Worm (Caenorhabditis elegans) whole organism, L4 larva: Measurements from ENCODE around the gene T28B11.1.

Source experiments
- D1046.2 ChIP-seq: fragments of 200-800 bp; sonication (Bioruptor generic); IDR thresholded peaks from 2 replicates; pipeline ENCODE4 v1.3.6; 2022; ENCODE audit warnings: missing genetic modification characterization, missing compliant biosample characterization
- F37D6.2 ChIP-seq: sonication (generic microtip); optimal IDR thresholded peaks from 2 replicates; lab custom pipeline; 2016; ENCODE audit warnings: mild to moderate bottlenecking, missing genetic modification characterization, missing compliant biosample characterization
- F44E2.7 ChIP-seq: fragments of 200-800 bp; sonication (Bioruptor generic); IDR thresholded peaks from 2 replicates; pipeline ENCODE4 v2.1.2; 2022; ENCODE audit warnings: missing genetic modification characterization, missing compliant biosample characterization
- Y5F2A.4 ChIP-seq: fragments of 200-800 bp; sonication (Bioruptor generic); optimal IDR thresholded peaks from 2 replicates; lab custom pipeline; 2018; ENCODE audit warnings: mild to moderate bottlenecking, missing genetic modification characterization, missing compliant biosample characterization
- aha-1 ChIP-seq: fragments of 150-350 bp; peaks from one replicate; lab custom pipeline; 2014; ENCODE audit warnings: missing biosample characterization, missing genetic modification characterization
- ceh-28 ChIP-seq: fragments of 150-350 bp; optimal IDR thresholded peaks from 2 replicates; lab custom pipeline; 2014; ENCODE audit warnings: missing biosample characterization, missing genetic modification reagents, missing genetic modification characterization
- ces-1 ChIP-seq: fragments of 150-350 bp; sonication (generic microtip); optimal IDR thresholded peaks from 4 replicates; lab custom pipeline; 2014; ENCODE audit warnings: missing biosample characterization, missing genetic modification reagents, missing genetic modification characterization
- ctbp-1 ChIP-seq: fragments of 200-800 bp; sonication (Bioruptor generic); IDR thresholded peaks from 2 replicates; pipeline ENCODE4 v1.3.6; 2022; ENCODE audit warnings: missing genetic modification reagents, missing genetic modification characterization, missing compliant biosample characterization
- daf-16 ChIP-seq, 3 experiments: sonication (generic microtip); optimal IDR thresholded peaks; 2 replicates each; lab custom pipeline; 2016 to 2017; ENCODE audit warnings: missing genetic modification characterization in 3 of 3, missing genetic modification reagents in 3 of 3, mild to moderate bottlenecking in 2 of 3, missing compliant biosample characterization in 2 of 3, missing biosample characterization in 1 of 3, moderate library complexity in 1 of 3
- daf-19 ChIP-seq: fragments of 200-800 bp; sonication (Bioruptor generic); conservative IDR thresholded peaks from 2 replicates; pipeline ENCODE4 v1.3.6; 2022; ENCODE audit warnings: missing genetic modification characterization, missing compliant biosample characterization
- dmd-6 ChIP-seq: fragments of 200-800 bp; sonication (Bioruptor generic); IDR thresholded peaks from 2 replicates; pipeline ENCODE4 v1.3.6; 2022; ENCODE audit warnings: missing genetic modification reagents, missing genetic modification characterization, missing compliant biosample characterization
- dmd-8 ChIP-seq: fragments of 200-800 bp; sonication (Bioruptor generic); IDR thresholded peaks from 2 replicates; pipeline ENCODE4 v1.3.6; 2022; ENCODE audit warnings: missing genetic modification characterization, missing compliant biosample characterization
- dve-1 ChIP-seq: sonication (generic microtip); optimal IDR thresholded peaks from 2 replicates; lab custom pipeline; 2017; ENCODE audit warnings: antibody characterized with exemption, mild to moderate bottlenecking, missing genetic modification characterization, missing compliant biosample characterization; ENCODE audit not compliant: insufficient read depth
- fkh-10 ChIP-seq: fragments of 150-350 bp; optimal IDR thresholded peaks from 2 replicates; lab custom pipeline; 2014; ENCODE audit warnings: missing biosample characterization, missing genetic modification reagents, missing genetic modification characterization
- fos-1 ChIP-seq: fragments of 150-350 bp; optimal IDR thresholded peaks from 2 replicates; lab custom pipeline; 2014; ENCODE audit warnings: missing biosample characterization, missing genetic modification characterization
- gei-8 ChIP-seq: fragments of 200-800 bp; sonication (Bioruptor generic); optimal IDR thresholded peaks from 2 replicates; lab custom pipeline; 2018; ENCODE audit warnings: mild to moderate bottlenecking, missing genetic modification characterization, missing compliant biosample characterization
- hif-1 ChIP-seq, 2 experiments: sonication (generic microtip); optimal IDR thresholded peaks; 2 replicates each; lab custom pipeline; 2016 to 2017; ENCODE audit warnings: missing compliant biosample characterization in 2 of 2, missing genetic modification characterization in 2 of 2, missing genetic modification reagents in 2 of 2, missing genotype in 2 of 2, mild to moderate bottlenecking in 1 of 2
- hlh-11 ChIP-seq: fragments of 200-800 bp; sonication (Bioruptor generic); optimal IDR thresholded peaks from 2 replicates; lab custom pipeline; 2018; ENCODE audit warnings: mild to moderate bottlenecking, missing genetic modification characterization, missing compliant biosample characterization
- hlh-30 ChIP-seq: sonication (generic microtip); optimal IDR thresholded peaks from 2 replicates; lab custom pipeline; 2017; ENCODE audit warnings: antibody characterized with exemption, mild to moderate bottlenecking, missing genetic modification characterization, missing compliant biosample characterization; ENCODE audit not compliant: insufficient read depth
- hmg-1.1 ChIP-seq: fragments of 200-800 bp; sonication (Bioruptor generic); IDR thresholded peaks from 2 replicates; pipeline ENCODE4 v1.3.6; 2022; ENCODE audit warnings: missing genetic modification reagents, missing genetic modification characterization, missing compliant biosample characterization
- lin-39 ChIP-seq: fragments of 150-350 bp; optimal IDR thresholded peaks from 2 replicates; lab custom pipeline; 2014; ENCODE audit warnings: missing biosample characterization, missing genetic modification reagents, missing genetic modification characterization
- lir-3 ChIP-seq: sonication (generic microtip); optimal IDR thresholded peaks from 2 replicates; lab custom pipeline; 2016; ENCODE audit warnings: mild to moderate bottlenecking, missing genetic modification characterization, missing compliant biosample characterization
- mdl-1 ChIP-seq, 2 experiments: fragments of 150-350 bp in 1 of 2; sonication (generic microtip) in 1 of 2; optimal IDR thresholded peaks; 2 replicates each; lab custom pipeline; 2014 to 2017; ENCODE audit warnings: missing biosample characterization in 2 of 2, missing genetic modification characterization in 2 of 2
- nhr-11 ChIP-seq: fragments of 150-350 bp; optimal IDR thresholded peaks from 2 replicates; lab custom pipeline; 2014; ENCODE audit warnings: missing biosample characterization, missing genetic modification characterization
- nhr-25 ChIP-seq: sonication (generic microtip); optimal IDR thresholded peaks from 2 replicates; lab custom pipeline; 2017; ENCODE audit warnings: missing genetic modification characterization, mild to moderate bottlenecking, missing compliant biosample characterization, antibody characterized with exemption, moderate library complexity, borderline replicate concordance; ENCODE audit not compliant: insufficient read depth
- nhr-28 ChIP-seq: fragments of 150-350 bp; optimal IDR thresholded peaks from 2 replicates; lab custom pipeline; 2014; ENCODE audit warnings: missing biosample characterization, missing genetic modification characterization
- nhr-6 ChIP-seq: fragments of 150-350 bp; optimal IDR thresholded peaks from 2 replicates; lab custom pipeline; 2014; ENCODE audit warnings: missing biosample characterization, missing genetic modification characterization
- pqm-1 ChIP-seq: sonication (generic microtip); optimal IDR thresholded peaks from 2 replicates; lab custom pipeline; 2017; ENCODE audit warnings: missing biosample characterization, missing genetic modification characterization
- rbr-2 ChIP-seq: sonication (generic microtip); optimal IDR thresholded peaks from 2 replicates; lab custom pipeline; 2016; ENCODE audit warnings: missing genotype, missing genetic modification characterization, missing compliant biosample characterization
- set-16 ChIP-seq: fragments of 200-800 bp; sonication (Bioruptor generic); IDR thresholded peaks from 2 replicates; pipeline ENCODE4 v1.3.6; 2022; ENCODE audit warnings: missing genetic modification reagents, missing genetic modification characterization, missing compliant biosample characterization
- skn-1 ChIP-seq: fragments of 150-350 bp; optimal IDR thresholded peaks from 2 replicates; lab custom pipeline; 2014; ENCODE audit warnings: missing biosample characterization, missing genetic modification characterization
- tra-1 ChIP-seq: fragments of 200-800 bp; sonication (Bioruptor generic); IDR thresholded peaks from 2 replicates; pipeline ENCODE4 v1.3.6; 2022; ENCODE audit warnings: missing genetic modification reagents, missing genetic modification characterization, missing compliant biosample characterization
- unc-62 ChIP-seq, 3 experiments: fragments of 150-350 bp in 1 of 3; sonication (generic microtip); optimal IDR thresholded peaks in 2 of 3; peaks in 1 of 3; 1 replicate in 1 of 3; 2 replicates in 2 of 3; lab custom pipeline; 2014 to 2017; ENCODE audit warnings: missing biosample characterization in 3 of 3, missing genetic modification characterization in 3 of 3, missing genetic modification reagents in 3 of 3, missing genotype in 1 of 3
- vab-7 ChIP-seq: fragments of 200-800 bp; sonication (Bioruptor generic); IDR thresholded peaks from 2 replicates; pipeline ENCODE4 v1.3.6; 2022; ENCODE audit warnings: missing genetic modification reagents, missing genetic modification characterization, missing compliant biosample characterization
- zfp-2 ChIP-seq: sonication (generic microtip); optimal IDR thresholded peaks from 2 replicates; lab custom pipeline; 2016; ENCODE audit warnings: mild to moderate bottlenecking, missing genetic modification characterization, missing compliant biosample characterization

The T28B11.1 gene

DNA sequence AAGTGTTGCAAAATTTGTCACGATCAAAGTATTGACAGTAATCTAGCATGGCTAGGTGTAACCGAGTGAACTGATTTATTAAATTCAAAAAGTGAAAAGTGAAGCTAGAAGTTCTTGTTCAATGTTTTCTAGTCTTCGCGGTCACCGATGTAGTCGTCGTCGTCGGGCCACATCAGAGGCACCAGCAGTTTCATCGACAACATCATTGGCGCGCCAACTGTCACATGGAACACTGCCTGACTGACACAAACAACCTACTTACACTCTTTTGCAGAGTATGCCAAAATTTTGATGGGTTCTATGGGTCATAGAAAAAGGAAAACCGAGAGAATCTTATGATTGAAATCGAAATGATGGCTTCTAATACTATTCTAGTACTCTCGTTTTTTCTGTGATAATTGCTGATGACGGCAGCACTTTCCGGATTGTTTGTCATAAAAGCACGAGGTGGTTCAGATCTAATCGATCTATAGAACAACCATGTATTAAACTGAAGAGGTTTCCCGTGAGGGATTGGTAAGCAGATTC, 6.7 kb downstream of the T28B11.1 start:
- TF ChIP-seq daf-16 (GFP tag; optimal IDR thresholded peaks at IDR 0.05; lab: Kevin White, UChicago) (no peak), daf-16 (tag; optimal IDR thresholded peaks at IDR 0.05; lab: Kevin White, UChicago) (peak; percentile 9), nhr-6 (tag; lab: Kevin White, UChicago) (no peak), rbr-2 (tag; lab: Kevin White, UChicago) (no peak), tra-1 (no peak), skn-1 (tag; lab: Kevin White, UChicago) (no peak), mdl-1 (tag; optimal IDR thresholded peaks at IDR 0.05; lab: Kevin White, UChicago) (peak; percentile 4 to 36), hlh-30 (tag; lab: Kevin White, UChicago) (peak; percentile 56), hif-1 (tag; optimal IDR thresholded peaks at IDR 0.05; lab: Kevin White, UChicago) (no peak), hlh-11 (tag; lab: Kevin White, UChicago) (peak; percentile 36), D1046.2 (GFP tag; lab: Robert Waterston, UW) (no peak), F44E2.7 (GFP tag; lab: Robert Waterston, UW) (no peak), ctbp-1 (GFP tag; lab: Robert Waterston, UW) (no peak), Y5F2A.4 (GFP tag; lab: Kevin White, UChicago) (no peak), dmd-6 (peak; percentile 11; the same call in 1 of the 2 replicates), nhr-28 (tag; lab: Kevin White, UChicago) (peak; percentile 92), aha-1 (tag; lab: Kevin White, UChicago) (peak; percentile 56), ceh-28 (tag; lab: Kevin White, UChicago) (no peak), fkh-10 (no peak), dmd-8 (GFP tag; lab: Robert Waterston, UW) (no peak), dve-1 (peak; percentile 10)

DNA sequence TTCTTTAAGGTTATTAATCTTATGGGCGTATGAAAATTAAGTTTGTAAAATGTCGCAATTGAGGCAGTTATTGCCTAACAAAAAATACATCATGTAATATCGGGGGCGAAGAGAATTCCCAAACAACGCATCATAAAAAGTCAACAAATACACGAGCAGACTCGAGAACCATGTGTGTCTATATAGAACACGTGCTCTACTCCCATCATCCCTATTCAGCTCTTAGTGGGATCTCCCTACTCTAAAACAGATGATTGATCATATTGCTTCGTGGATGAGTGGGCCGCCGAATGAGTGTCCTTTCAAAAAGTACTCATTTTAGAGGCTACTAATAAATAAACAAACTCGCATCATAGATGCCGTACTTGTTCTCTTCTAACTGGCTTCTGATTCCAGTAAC, 7.8 kb downstream of the T28B11.1 start:
- no peak for TF ChIP-seq set-16
- no peak for TF ChIP-seq vab-7 (GFP tag; lab: Robert Waterston, UW)
- TF ChIP-seq unc-62 (GFP tag; optimal IDR thresholded peaks at IDR 0.05 in 1 of 2; lab: Kevin White, UChicago): no peak
- no peak for TF ChIP-seq unc-62 (tag; optimal IDR thresholded peaks at IDR 0.05; lab: Kevin White, UChicago)
- no peak for TF ChIP-seq nhr-25
- no peak for TF ChIP-seq hmg-1.1 (GFP tag; lab: Robert Waterston, UW)
- TF ChIP-seq ces-1: no peak
- no peak for TF ChIP-seq dmd-8 (GFP tag; lab: Robert Waterston, UW)
- peak; percentile 4 for TF ChIP-seq hlh-11 (tag; lab: Kevin White, UChicago)
- TF ChIP-seq gei-8: no peak
- TF ChIP-seq F37D6.2 (tag; lab: Kevin White, UChicago): no peak
- TF ChIP-seq fos-1 (tag; lab: Kevin White, UChicago): no peak
- TF ChIP-seq zfp-2 (tag; lab: Kevin White, UChicago): no peak
- no peak for TF ChIP-seq lir-3
- no peak for TF ChIP-seq nhr-6 (tag; lab: Kevin White, UChicago)
- TF ChIP-seq daf-19 (GFP tag; lab: Robert Waterston, UW): no peak
- no peak for TF ChIP-seq tra-1
- TF ChIP-seq pqm-1 (tag; lab: Kevin White, UChicago): no peak
- peak; percentile 89 for TF ChIP-seq aha-1 (tag; lab: Kevin White, UChicago)
- TF ChIP-seq hlh-30 (tag; lab: Kevin White, UChicago): peak; percentile 70

DNA sequence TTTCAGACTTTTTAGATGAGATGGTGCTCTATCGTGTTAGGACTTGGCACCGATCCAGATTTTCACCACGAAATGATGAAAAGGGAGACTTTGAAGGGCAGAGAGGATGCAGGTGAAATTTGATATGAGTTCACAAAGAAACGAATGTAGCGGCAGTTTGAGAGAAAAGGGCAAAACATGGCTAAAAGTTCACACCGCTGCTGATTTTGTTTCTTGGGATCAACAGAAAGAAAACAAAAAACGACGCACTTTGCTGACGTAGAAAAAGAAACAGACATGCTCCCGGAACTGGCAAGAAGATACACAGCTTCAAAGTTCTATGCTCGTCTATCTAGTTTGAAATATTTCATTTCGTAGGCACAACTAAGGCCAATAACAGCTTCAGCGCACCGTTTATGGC, 8.6 kb downstream of the T28B11.1 start:
- TF ChIP-seq nhr-11 (tag; lab: Kevin White, UChicago): peak; percentile 34
- no peak for TF ChIP-seq lin-39 (tag; lab: Kevin White, UChicago)
- peak in 1 of 2 experiments; percentile 99 for TF ChIP-seq unc-62 (GFP tag; optimal IDR thresholded peaks at IDR 0.05 in 1 of 2; lab: Kevin White, UChicago)
- TF ChIP-seq unc-62 (tag; optimal IDR thresholded peaks at IDR 0.05; lab: Kevin White, UChicago): no peak
- TF ChIP-seq daf-16 (GFP tag; optimal IDR thresholded peaks at IDR 0.05; lab: Kevin White, UChicago): peak in 1 of 2 experiments; percentile 41
- TF ChIP-seq daf-16 (tag; optimal IDR thresholded peaks at IDR 0.05; lab: Kevin White, UChicago): no peak
